Fruit fly (Drosophila melanogaster): Measurements from ENCODE around the gene CG42816.
A peak's percentile ranks its signal among the peaks of the same experiment; 100 is the strongest.

CG42816 gene

DNA sequence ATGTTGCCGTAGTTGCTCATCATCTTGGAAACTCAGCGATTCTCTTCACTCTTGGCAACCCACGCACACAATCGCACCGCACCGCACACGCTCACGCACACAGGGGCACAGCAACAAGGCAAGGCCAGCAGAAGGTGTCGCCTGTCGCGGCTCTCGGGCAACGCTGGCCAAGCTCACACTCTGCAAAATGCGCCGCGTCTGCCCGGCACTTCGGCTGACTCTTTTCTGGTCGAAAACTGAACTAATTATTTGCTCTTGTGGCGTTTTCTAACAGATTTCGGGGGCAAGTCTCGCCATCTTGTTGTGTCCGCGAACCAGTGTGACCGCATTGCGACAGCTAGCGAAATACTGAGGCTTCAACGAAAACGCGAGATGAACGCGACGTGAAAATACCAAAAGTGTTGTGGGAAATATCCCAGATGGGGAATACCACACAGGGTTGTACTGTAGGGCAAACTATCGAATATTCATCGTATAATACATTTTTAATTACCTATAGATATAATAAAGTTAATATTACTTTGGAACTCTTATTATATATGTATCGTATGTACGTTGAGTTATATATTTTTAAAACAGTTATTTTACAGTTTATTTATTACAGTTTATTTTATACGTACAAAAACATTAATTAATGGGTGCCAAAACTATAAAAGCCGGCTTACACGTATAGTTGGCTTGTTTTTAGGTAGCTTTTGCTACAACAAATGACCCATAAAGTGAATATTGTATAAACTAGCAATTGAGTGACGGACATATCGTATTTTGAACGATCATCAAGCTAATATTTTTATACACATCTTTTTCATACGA, 49.0 kb upstream of the CG42816 start, which contains the start of the genes MED19 and CG7430 (continued):
- peak; percentile 21 for TF ChIP-seq CG10267 (tag; optimal IDR thresholded peaks at IDR 0.05)
- no peak for TF ChIP-seq p53 (GFP tag; optimal IDR thresholded peaks at IDR 0.05)
- no peak for TF ChIP-seq CG8089 (GFP tag; optimal IDR thresholded peaks at IDR 0.05)
- no peak for TF ChIP-seq org-1 (GFP tag; optimal IDR thresholded peaks at IDR 0.05)
- no peak for TF ChIP-seq Max (GFP tag; optimal IDR thresholded peaks at IDR 0.05)
- TF ChIP-seq Dip3 (GFP tag; optimal IDR thresholded peaks at IDR 0.05), result no peak
- no peak for TF ChIP-seq cato (GFP tag; optimal IDR thresholded peaks at IDR 0.05; ENCODE audit: borderline replicate concordance)
- TF ChIP-seq CG9215 (GFP tag; IDR thresholded peaks at IDR 0.05), result no peak
- peak; percentile 46 for TF ChIP-seq CoRest (tag; optimal IDR thresholded peaks at IDR 0.05)
- TF ChIP-seq CG8359 (GFP tag; optimal IDR thresholded peaks at IDR 0.05; ENCODE audit: borderline replicate concordance), result no peak
- peak; percentile 10 for TF ChIP-seq CG12104 (GFP tag; optimal IDR thresholded peaks at IDR 0.05)
- TF ChIP-seq Chrac-16 (GFP tag; optimal IDR thresholded peaks at IDR 0.05), result no peak
- TF ChIP-seq ato (GFP tag; IDR thresholded peaks at IDR 0.05; ENCODE audit: partially characterized antibody), result peak; percentile 9; the same call in 1 of the 2 replicates
- TF ChIP-seq mld (GFP tag; IDR thresholded peaks at IDR 0.05; ENCODE audit: partially characterized antibody), result 0 out of 3 replicates have a peak, but pooled peaks have one; percentile 50
- no peak for TF ChIP-seq CG6272 (GFP tag; IDR thresholded peaks at IDR 0.05)
- no peak for TF ChIP-seq maf-S (GFP tag; optimal IDR thresholded peaks at IDR 0.05)
- no peak for TF ChIP-seq CG6689 (GFP tag; IDR thresholded peaks at IDR 0.05)
- TF ChIP-seq GATAe (GFP tag; conservative IDR thresholded peaks at IDR 0.05), result no peak
- TF ChIP-seq cad (GFP tag; optimal IDR thresholded peaks at IDR 0.05), result no peak
- no peak for TF ChIP-seq Usf (GFP tag; optimal IDR thresholded peaks at IDR 0.05)
- no peak for TF ChIP-seq Eip74EF (GFP tag; optimal IDR thresholded peaks at IDR 0.05)
- TF ChIP-seq Dbx (GFP tag; IDR thresholded peaks at IDR 0.05), result no peak; the same call in 2 of the 3 replicates
- TF ChIP-seq sob (GFP tag; IDR thresholded peaks at IDR 0.05), result peak; percentile 55; the same call in 1 of the 2 replicates
- no peak for TF ChIP-seq chif (GFP tag; optimal IDR thresholded peaks at IDR 0.05)
- TF ChIP-seq Ptx1 (GFP tag; IDR thresholded peaks at IDR 0.05), result peak; percentile 17; the same call in 1 of the 2 replicates
- no peak for TF ChIP-seq usp (GFP tag; optimal IDR thresholded peaks at IDR 0.05)
- TF ChIP-seq CG30403 (GFP tag; optimal IDR thresholded peaks at IDR 0.05), result no peak
- peak; percentile 20 for TF ChIP-seq CG9437 (GFP tag; optimal IDR thresholded peaks at IDR 0.05)
- no peak for TF ChIP-seq CG43689 (GFP tag; IDR thresholded peaks at IDR 0.05)
- TF ChIP-seq CG13624 (GFP tag; optimal IDR thresholded peaks at IDR 0.05), result no peak
- no peak for TF ChIP-seq CG2129 (GFP tag; IDR thresholded peaks at IDR 0.05; ENCODE audit: partially characterized antibody)
- TF ChIP-seq aop (GFP tag; IDR thresholded peaks at IDR 0.05), result no peak
- peak; percentile 46 for TF ChIP-seq her (GFP tag; optimal IDR thresholded peaks at IDR 0.05)
- TF ChIP-seq Nf-YC (tag; optimal IDR thresholded peaks at IDR 0.05), result peak; percentile 2
- no peak for TF ChIP-seq CG14667 (GFP tag; IDR thresholded peaks at IDR 0.05)
- TF ChIP-seq Six4 (GFP tag; optimal IDR thresholded peaks at IDR 0.05), result no peak
- TF ChIP-seq Lim3 (GFP tag; IDR thresholded peaks at IDR 0.05), result no peak
- TF ChIP-seq D19A (tag; optimal IDR thresholded peaks at IDR 0.05), result no peak
- peak; percentile 48 for TF ChIP-seq mirr (GFP tag; optimal IDR thresholded peaks at IDR 0.05)
- no peak for TF ChIP-seq luna (GFP tag; optimal IDR thresholded peaks at IDR 0.05)
- no peak for TF ChIP-seq Kr (GFP tag; optimal IDR thresholded peaks at IDR 0.05)
- TF ChIP-seq Vsx1 (GFP tag; optimal IDR thresholded peaks at IDR 0.05), result no peak
- TF ChIP-seq twi (tag; optimal IDR thresholded peaks at IDR 0.05), result no peak
- TF ChIP-seq cwo (GFP tag; optimal IDR thresholded peaks at IDR 0.05), result no peak
- no peak for TF ChIP-seq CG12744 (GFP tag; optimal IDR thresholded peaks at IDR 0.05)
- TF ChIP-seq CG6175 (GFP tag; IDR thresholded peaks at IDR 0.05), result no peak
- TF ChIP-seq Rx (GFP tag; IDR thresholded peaks at IDR 0.05), result no peak
- no peak for TF ChIP-seq Atf6 (GFP tag; IDR thresholded peaks at IDR 0.05)
- no peak for TF ChIP-seq Mad (GFP tag; optimal IDR thresholded peaks at IDR 0.05)
- peak; percentile 60; the same call in 1 of the 3 replicates for TF ChIP-seq CG34422 (GFP tag; IDR thresholded peaks at IDR 0.05)

Measured in whole organism, embryonic.